Worm (Caenorhabditis elegans) whole organism, L2 larva: ENCODE data around the gene nst-1.

ENCODE experiments used
- F13H6.1 ChIP-seq: sonication (generic microtip); optimal IDR thresholded peaks from 2 replicates; lab custom pipeline; 2016; ENCODE audit warnings: missing genetic modification characterization, missing compliant biosample characterization
- ZK546.5 ChIP-seq: sonication (generic microtip); optimal IDR thresholded peaks from 2 replicates; lab custom pipeline; 2017; ENCODE audit warnings: missing biosample characterization, missing genetic modification characterization
- ceh-82 ChIP-seq: fragments of 150-350 bp; optimal IDR thresholded peaks from 2 replicates; lab custom pipeline; 2014; ENCODE audit warnings: missing biosample characterization, missing genetic modification characterization
- nhr-10 ChIP-seq: sonication (generic microtip); optimal IDR thresholded peaks from 2 replicates; lab custom pipeline; 2017; ENCODE audit warnings: missing biosample characterization, missing genetic modification characterization
- nhr-25 ChIP-seq: fragments of 150-350 bp; sonication (generic microtip); optimal IDR thresholded peaks from 3 replicates; lab custom pipeline; 2014; ENCODE audit warnings: missing biosample characterization, missing genetic modification characterization
- nhr-77 ChIP-seq: fragments of 150-350 bp; optimal IDR thresholded peaks from 2 replicates; lab custom pipeline; 2014; ENCODE audit warnings: missing biosample characterization, missing genetic modification characterization
- skn-1 ChIP-seq: sonication (generic microtip); optimal IDR thresholded peaks from 2 replicates; lab custom pipeline; 2017; ENCODE audit warnings: missing biosample characterization, missing genetic modification characterization
- unc-62 ChIP-seq: fragments of 150-350 bp; optimal IDR thresholded peaks from 2 replicates; lab custom pipeline; 2014; ENCODE audit warnings: missing biosample characterization, missing genetic modification reagents, missing genetic modification characterization
- ztf-1 ChIP-seq: fragments of 200-800 bp; sonication (Bioruptor generic); conservative IDR thresholded peaks from 2 replicates; pipeline ENCODE4 v1.3.6; 2022; ENCODE audit warnings: missing genetic modification characterization, missing compliant biosample characterization
- ztf-11 ChIP-seq: sonication (generic microtip); optimal IDR thresholded peaks from 2 replicates; lab custom pipeline; 2017; ENCODE audit warnings: missing biosample characterization, missing genetic modification characterization

DNA sequence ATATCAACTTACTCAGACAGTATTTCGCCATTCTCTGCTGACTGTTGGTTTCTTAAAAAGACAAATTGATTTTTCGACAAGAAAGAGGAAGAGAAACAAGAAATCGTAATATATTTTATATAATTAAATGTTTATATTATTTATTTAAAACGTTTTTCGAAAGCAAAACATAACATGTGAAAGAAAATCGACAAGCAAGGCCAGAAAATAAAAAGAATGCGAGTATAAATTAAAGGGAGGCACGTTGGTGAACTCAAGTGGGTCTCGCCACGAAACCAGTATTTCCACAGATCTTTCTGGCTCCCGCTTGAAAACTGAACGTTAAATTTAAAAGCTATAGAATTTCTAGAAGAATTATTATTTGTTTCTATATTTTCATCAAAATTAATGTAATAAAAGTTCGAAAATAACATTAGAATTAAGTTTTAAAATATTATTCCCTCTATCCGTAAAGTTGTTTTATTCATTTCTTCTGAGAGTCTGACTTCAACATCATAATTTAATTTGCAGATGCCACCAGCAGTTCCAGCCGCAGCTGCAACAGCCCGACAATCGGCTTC is at the start of gene nst-1, which contains the start of gene cct-4:
- TF ChIP-seq unc-62 (GFP tag; lab: Kevin White, UChicago): no peak
- TF ChIP-seq nhr-10: no peak
- TF ChIP-seq ZK546.5 (tag; lab: Kevin White, UChicago): no peak
- TF ChIP-seq ztf-1 (GFP tag; lab: Robert Waterston, UW): no peak
- no peak for TF ChIP-seq nhr-77 (tag; lab: Kevin White, UChicago)
- no peak for TF ChIP-seq ceh-82 (tag; lab: Kevin White, UChicago)
- no peak for TF ChIP-seq ztf-11 (tag; lab: Kevin White, UChicago)
- no peak for TF ChIP-seq nhr-25 (tag; lab: Kevin White, UChicago)
- no peak for TF ChIP-seq F13H6.1
- no peak for TF ChIP-seq skn-1 (tag; lab: Kevin White, UChicago)
